3 fruit fly cellular contexts compared by ENCODE assay signal in genomic region chr2L:16499559-16499958, dm6.
A peak's percentile ranks its signal among the peaks of the same experiment; 100 is the strongest.
TF ChIP-seq lines count a peak whose summit lies in the region.

No protein-coding gene starts in this region.

- no peak for TF ChIP-seq CTCF in whole organism, embryonic (GFP tag; optimal IDR thresholded peaks at IDR 0.05; lab: Kevin White, UChicago)

TF ChIP-seq in whole organism, adult, 20 proteins besides CTCF, POLR2A, EP300 and RAD21:
- no peak for TF ChIP-seq Clk (GFP tag; optimal IDR thresholded peaks at IDR 0.05; lab: Kevin White, UChicago)
- TF ChIP-seq kay (GFP tag; lab: Kevin White, UChicago; ENCODE audit: borderline replicate concordance): no peak
- TF ChIP-seq bab1 (GFP tag; optimal IDR thresholded peaks at IDR 0.05; lab: Kevin White, UChicago): peak; percentile 0
- TF ChIP-seq toe (GFP tag; optimal IDR thresholded peaks at IDR 0.05; lab: Kevin White, UChicago): no peak
TF ChIP-seq in whole organism, adult: peak in this region for 1.

TF ChIP-seq in whole organism, embryonic, 481 proteins besides CTCF, POLR2A, EP300 and RAD21:
- TF ChIP-seq chinmo (GFP tag; IDR thresholded peaks at IDR 0.05; lab: Robert Waterston, UW; ENCODE audit: partially characterized antibody): 0 out of 4 replicates have a peak, but pooled peaks have one; percentile 8
- 0 out of 2 replicates have a peak, but pooled peaks have one; percentile 30 for TF ChIP-seq vvl (GFP tag; IDR thresholded peaks at IDR 0.05; lab: Robert Waterston, UW)
- TF ChIP-seq CG32767 (GFP tag; IDR thresholded peaks at IDR 0.05; lab: Robert Waterston, UW): no peak
- peak; percentile 31 for TF ChIP-seq wek (GFP tag; optimal IDR thresholded peaks at IDR 0.05; lab: Kevin White, UChicago)
- TF ChIP-seq twi (tag; optimal IDR thresholded peaks at IDR 0.05; lab: Kevin White, UChicago): peak; percentile 69
- TF ChIP-seq dmrt99B (tag; optimal IDR thresholded peaks at IDR 0.05; lab: Kevin White, UChicago): peak; percentile 14
- TF ChIP-seq Mrtf (GFP tag; IDR thresholded peaks at IDR 0.05; lab: Robert Waterston, UW): no peak
- TF ChIP-seq CG6765 (GFP tag; optimal IDR thresholded peaks at IDR 0.05; lab: Kevin White, UChicago): no peak
- TF ChIP-seq abd-A (tag; optimal IDR thresholded peaks at IDR 0.05; lab: Kevin White, UChicago): peak; percentile 39
- no peak for TF ChIP-seq B-H1 (GFP tag; IDR thresholded peaks at IDR 0.05; lab: Robert Waterston, UW)
- no peak for TF ChIP-seq CG10654 (GFP tag; optimal IDR thresholded peaks at IDR 0.05; lab: Kevin White, UChicago)
- peak in 1 of 2 experiments; percentile 44 for TF ChIP-seq Pdp1 (GFP tag; optimal IDR thresholded peaks at IDR 0.05; lab: Kevin White, UChicago)
- peak; percentile 55 for TF ChIP-seq mirr (GFP tag; optimal IDR thresholded peaks at IDR 0.05; lab: Kevin White, UChicago)
- TF ChIP-seq Atf6 (GFP tag; IDR thresholded peaks at IDR 0.05; lab: Robert Waterston, UW): no peak
- TF ChIP-seq Med (GFP tag; lab: Kevin White, UChicago): peak; percentile 45
- peak; percentile 10 for TF ChIP-seq Xbp1 (GFP tag; optimal IDR thresholded peaks at IDR 0.05; lab: Kevin White, UChicago)
- peak; percentile 9 for TF ChIP-seq CG18599 (GFP tag; optimal IDR thresholded peaks at IDR 0.05; lab: Kevin White, UChicago)
- TF ChIP-seq sd (tag; optimal IDR thresholded peaks at IDR 0.05; lab: Kevin White, UChicago): peak; percentile 1
TF ChIP-seq in whole organism, embryonic: peak in this region for 12.

TF ChIP-seq in whole organism, prepupa, 60 proteins besides CTCF, POLR2A, EP300 and RAD21:
- TF ChIP-seq fkh (GFP tag; optimal IDR thresholded peaks at IDR 0.05; lab: Kevin White, UChicago): peak; percentile 56
- TF ChIP-seq ss (GFP tag; optimal IDR thresholded peaks at IDR 0.05; lab: Kevin White, UChicago): no peak
TF ChIP-seq in whole organism, prepupa: peak in this region for 1.
